Worm (Caenorhabditis elegans) whole organism, mixed stage, embryonic: ENCODE measurements around the gene lgc-56.

ENCODE experiments used
- M03D4.4 ChIP-seq: sonication (generic microtip); optimal IDR thresholded peaks from 2 replicates; lab custom pipeline; 2017; ENCODE audit warnings: mild to moderate bottlenecking, missing genetic modification characterization, missing compliant biosample characterization
- bed-3 ChIP-seq: fragments of 200-800 bp; sonication (Bioruptor generic); optimal IDR thresholded peaks from 3 replicates; lab custom pipeline; 2018; ENCODE audit warnings: mild to moderate bottlenecking, missing genetic modification characterization, moderate library complexity, missing compliant biosample characterization
- blmp-1 ChIP-seq: fragments of 150-350 bp; optimal IDR thresholded peaks from 2 replicates; lab custom pipeline; 2014; ENCODE audit warnings: missing biosample characterization, missing genetic modification characterization
- ceh-39 ChIP-seq: fragments of 150-350 bp; optimal IDR thresholded peaks from 2 replicates; lab custom pipeline; 2014; ENCODE audit warnings: missing biosample characterization, missing genetic modification characterization
- ceh-43 ChIP-seq: fragments of 200-800 bp; sonication (Bioruptor generic); optimal IDR thresholded peaks from 2 replicates; lab custom pipeline; 2018; ENCODE audit warnings: mild to moderate bottlenecking, missing genetic modification characterization, moderate library complexity, missing compliant biosample characterization
- ceh-83 ChIP-seq: fragments of 200-800 bp; sonication (Bioruptor generic); optimal IDR thresholded peaks from 2 replicates; lab custom pipeline; 2018; ENCODE audit warnings: mild to moderate bottlenecking, missing genetic modification characterization, missing compliant biosample characterization
- ces-1 ChIP-seq: fragments of 150-350 bp; optimal IDR thresholded peaks from 2 replicates; lab custom pipeline; 2014; ENCODE audit warnings: missing biosample characterization, missing genetic modification reagents, missing genetic modification characterization
- drap-1 ChIP-seq: fragments of 200-800 bp; sonication (Bioruptor generic); optimal IDR thresholded peaks from 3 replicates; lab custom pipeline; 2018; ENCODE audit warnings: mild to moderate bottlenecking, missing genetic modification characterization, missing compliant biosample characterization
- elt-1 ChIP-seq: sonication (generic microtip); optimal IDR thresholded peaks from 2 replicates; lab custom pipeline; 2017; ENCODE audit warnings: missing genetic modification characterization, mild to moderate bottlenecking, missing compliant biosample characterization, antibody characterized with exemption, moderate library complexity, borderline replicate concordance; ENCODE audit not compliant: insufficient read depth
- elt-3 ChIP-seq: fragments of 150-350 bp; optimal IDR thresholded peaks from 2 replicates; lab custom pipeline; 2014; ENCODE audit warnings: missing biosample characterization, missing genetic modification characterization
- flh-1 ChIP-seq: fragments of 200-800 bp; sonication (Bioruptor generic); optimal IDR thresholded peaks from 2 replicates; lab custom pipeline; 2018; ENCODE audit warnings: mild to moderate bottlenecking, missing genetic modification characterization, moderate library complexity, missing compliant biosample characterization
- ham-2 ChIP-seq: fragments of 200-800 bp; sonication (Bioruptor generic); optimal IDR thresholded peaks from 2 replicates; lab custom pipeline; 2018; ENCODE audit warnings: mild to moderate bottlenecking, missing genetic modification characterization, missing compliant biosample characterization
- hlh-1 ChIP-seq: fragments of 150-350 bp; optimal IDR thresholded peaks from 2 replicates; lab custom pipeline; 2014; ENCODE audit warnings: missing biosample characterization, missing genetic modification reagents, missing genetic modification characterization
- lin-13 ChIP-seq: fragments of 150-350 bp; optimal IDR thresholded peaks from 2 replicates; lab custom pipeline; 2014; ENCODE audit warnings: missing biosample characterization, missing genetic modification characterization
- lin-32 ChIP-seq: fragments of 200-800 bp; sonication (Bioruptor generic); optimal IDR thresholded peaks from 2 replicates; lab custom pipeline; 2018; ENCODE audit warnings: mild to moderate bottlenecking, missing genetic modification characterization, missing compliant biosample characterization
- lsy-2 ChIP-seq: fragments of 150-350 bp; optimal IDR thresholded peaks from 2 replicates; lab custom pipeline; 2014; ENCODE audit warnings: missing biosample characterization, missing genetic modification characterization
- mab-5 ChIP-seq: fragments of 150-350 bp; optimal IDR thresholded peaks from 2 replicates; lab custom pipeline; 2014; ENCODE audit warnings: missing biosample characterization, missing genetic modification characterization
- mep-1 ChIP-seq: fragments of 150-350 bp; optimal IDR thresholded peaks from 2 replicates; lab custom pipeline; 2017; ENCODE audit warnings: missing biosample characterization, missing genetic modification reagents, missing genetic modification characterization, inconsistent platforms
- mls-2 ChIP-seq: sonication (generic microtip); optimal IDR thresholded peaks from 2 replicates; lab custom pipeline; 2016; ENCODE audit warnings: mild to moderate bottlenecking, missing genetic modification characterization, moderate library complexity, missing compliant biosample characterization
- nhr-12 ChIP-seq: fragments of 150-350 bp; optimal IDR thresholded peaks from 2 replicates; lab custom pipeline; 2014; ENCODE audit warnings: missing biosample characterization, missing genetic modification characterization
- nhr-2 ChIP-seq: fragments of 150-350 bp; optimal IDR thresholded peaks from 2 replicates; lab custom pipeline; 2014; ENCODE audit warnings: missing biosample characterization, missing genetic modification characterization
- nhr-28 ChIP-seq: fragments of 150-350 bp; optimal IDR thresholded peaks from 2 replicates; lab custom pipeline; 2014; ENCODE audit warnings: missing biosample characterization, missing genetic modification characterization
- nhr-76 ChIP-seq: sonication (generic microtip); optimal IDR thresholded peaks from 2 replicates; lab custom pipeline; 2017; ENCODE audit warnings: missing biosample characterization, missing genetic modification characterization
- pha-4 ChIP-seq: fragments of 150-350 bp; optimal IDR thresholded peaks from 2 replicates; lab custom pipeline; 2018; ENCODE audit warnings: missing biosample characterization, missing genetic modification reagents, missing genetic modification characterization
- sem-2 ChIP-seq: fragments of 200-800 bp; sonication (Bioruptor generic); optimal IDR thresholded peaks from 2 replicates; lab custom pipeline; 2018; ENCODE audit warnings: mild to moderate bottlenecking, missing genetic modification characterization, missing compliant biosample characterization
- snpc-4 ChIP-seq: fragments of 150-350 bp; optimal IDR thresholded peaks from 2 replicates; lab custom pipeline; 2014; ENCODE audit warnings: missing biosample characterization, missing genetic modification characterization
- sptf-1 ChIP-seq: sonication (generic microtip); optimal IDR thresholded peaks from 2 replicates; lab custom pipeline; 2017; ENCODE audit warnings: mild to moderate bottlenecking, missing genetic modification characterization, moderate library complexity, missing compliant biosample characterization
- tbx-8 ChIP-seq: fragments of 200-800 bp; sonication (Bioruptor generic); optimal IDR thresholded peaks from 2 replicates; lab custom pipeline; 2018; ENCODE audit warnings: mild to moderate bottlenecking, missing genetic modification characterization, moderate library complexity, missing compliant biosample characterization
- unc-120 ChIP-seq: sonication (generic microtip); optimal IDR thresholded peaks from 2 replicates; lab custom pipeline; 2017; ENCODE audit warnings: missing genetic modification characterization, missing compliant biosample characterization; ENCODE audit not compliant: poor library complexity, severe bottlenecking
- unc-39 ChIP-seq: fragments of 150-350 bp; optimal IDR thresholded peaks from 2 replicates; lab custom pipeline; 2014; ENCODE audit warnings: missing biosample characterization, missing genetic modification characterization
- unc-62 ChIP-seq: fragments of 150-350 bp; optimal IDR thresholded peaks from 2 replicates; lab custom pipeline; 2014; ENCODE audit warnings: missing biosample characterization, missing genetic modification reagents, missing genetic modification characterization
- zip-8 ChIP-seq: fragments of 150-350 bp; optimal IDR thresholded peaks from 2 replicates; lab custom pipeline; 2014; ENCODE audit warnings: missing biosample characterization, missing genetic modification characterization
- ztf-11 ChIP-seq: fragments of 150-350 bp; optimal IDR thresholded peaks from 2 replicates; lab custom pipeline; 2014; ENCODE audit warnings: missing biosample characterization, missing genetic modification characterization

lgc-56 gene

DNA sequence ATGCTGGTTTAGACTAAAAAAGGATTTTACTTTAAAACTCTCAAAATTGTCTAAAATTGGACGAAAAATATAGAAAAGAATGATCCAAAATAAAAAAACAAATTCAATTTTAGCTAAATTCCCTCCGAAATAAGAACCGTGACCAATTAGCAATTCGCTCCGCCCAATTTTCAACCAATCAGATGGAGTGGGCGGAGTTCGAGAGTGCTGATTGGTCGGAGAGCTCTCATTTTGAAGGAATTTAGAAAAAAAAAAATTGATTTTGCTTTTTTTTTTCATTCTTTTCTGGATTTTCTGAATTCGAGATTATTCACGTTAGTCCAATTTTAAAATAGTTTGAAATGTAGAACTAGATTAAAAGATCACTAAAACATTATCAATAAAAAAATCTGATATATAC lies 31.1 kb upstream of the lgc-56 start:
- no peak for TF ChIP-seq ztf-11 (tag; lab: Kevin White, UChicago)
- no peak for TF ChIP-seq M03D4.4
- no peak for TF ChIP-seq mep-1 (tag; lab: Kevin White, UChicago)
- no peak for TF ChIP-seq nhr-76
- TF ChIP-seq unc-120 (tag; lab: Kevin White, UChicago) = no peak
- TF ChIP-seq hlh-1 (tag; lab: Kevin White, UChicago) = no peak
- TF ChIP-seq ham-2 = no peak
- no peak for TF ChIP-seq ceh-83 (GFP tag; lab: Kevin White, UChicago)
- no peak for TF ChIP-seq ces-1 (GFP tag; lab: Kevin White, UChicago)

DNA sequence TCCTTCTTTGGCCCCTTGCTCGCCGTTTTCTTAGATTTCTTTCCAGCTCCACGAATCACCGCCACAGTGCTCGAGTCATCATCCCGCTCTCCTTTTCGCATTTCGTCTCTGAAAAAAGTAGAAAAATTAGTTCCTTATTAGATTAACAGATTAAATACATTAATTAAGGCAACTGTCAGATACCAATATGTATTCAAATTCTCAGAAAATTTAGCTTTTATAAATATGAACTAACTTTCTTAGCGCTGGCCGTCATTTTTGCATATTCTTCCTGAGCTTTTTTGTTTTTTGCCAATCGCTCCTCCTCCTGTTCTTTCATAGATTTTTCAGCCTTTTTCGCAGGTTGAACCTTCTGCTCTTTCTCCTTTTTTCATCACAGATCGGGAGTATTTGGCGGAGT lies 30.5 kb upstream of the lgc-56 start, which contains the start of gene C04G6.6:
Gene C04G6.6 (minus strand): TSS at position 101 of the 400 bp plus-strand sequence.
- TF ChIP-seq ces-1 (GFP tag; lab: Kevin White, UChicago) (no peak), unc-62 (no peak), snpc-4 (no peak), hlh-1 (tag; lab: Kevin White, UChicago) (no peak), M03D4.4 (no peak), elt-3 (tag; lab: Kevin White, UChicago) (no peak), unc-39 (tag; lab: Kevin White, UChicago) (no peak), pha-4 (tag; lab: Kevin White, UChicago) (no peak), lin-32 (GFP tag; lab: Kevin White, UChicago) (no peak), drap-1 (GFP tag; lab: Kevin White, UChicago) (no peak), unc-120 (tag; lab: Kevin White, UChicago) (no peak), ceh-39 (tag; lab: Kevin White, UChicago) (no peak), nhr-28 (no peak), mls-2 (tag; lab: Kevin White, UChicago) (no peak), nhr-2 (tag; lab: Kevin White, UChicago) (no peak), ceh-83 (GFP tag; lab: Kevin White, UChicago) (no peak), flh-1 (GFP tag; lab: Kevin White, UChicago) (no peak), blmp-1 (tag; lab: Kevin White, UChicago) (no peak), nhr-12 (tag; lab: Kevin White, UChicago) (no peak), lsy-2 (tag; lab: Kevin White, UChicago) (no peak)

DNA sequence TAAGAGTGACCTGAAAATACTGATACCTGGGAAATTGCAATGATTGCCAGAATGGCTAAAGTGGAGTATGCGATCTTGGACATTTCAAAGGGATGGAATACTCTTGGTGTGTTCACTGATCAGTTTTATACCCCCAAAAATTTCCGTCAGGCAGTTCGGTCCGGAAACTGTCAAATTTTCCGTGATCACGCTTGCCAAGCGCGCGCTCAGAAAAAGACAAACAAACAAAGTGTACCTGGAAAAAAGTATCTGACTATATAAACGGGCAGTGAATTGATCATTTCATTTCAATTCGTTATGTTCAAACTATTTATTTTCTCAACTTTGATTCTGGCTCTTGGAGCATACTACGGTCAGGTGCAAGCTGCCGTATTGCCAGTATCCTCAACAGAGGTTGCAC lies 28.5 kb upstream of the lgc-56 start, which contains the start of the genes idpb-3 and idpb-1:
Gene idpb-3 (minus strand): TSS at position 101 of the 400 bp plus-strand sequence.
Gene idpb-1 (plus strand): TSS at position 284 of the 400 bp plus-strand sequence.
- no peak for TF ChIP-seq mls-2 (tag; lab: Kevin White, UChicago)
- TF ChIP-seq tbx-8 (GFP tag; lab: Kevin White, UChicago) = no peak
- TF ChIP-seq M03D4.4 = no peak

DNA sequence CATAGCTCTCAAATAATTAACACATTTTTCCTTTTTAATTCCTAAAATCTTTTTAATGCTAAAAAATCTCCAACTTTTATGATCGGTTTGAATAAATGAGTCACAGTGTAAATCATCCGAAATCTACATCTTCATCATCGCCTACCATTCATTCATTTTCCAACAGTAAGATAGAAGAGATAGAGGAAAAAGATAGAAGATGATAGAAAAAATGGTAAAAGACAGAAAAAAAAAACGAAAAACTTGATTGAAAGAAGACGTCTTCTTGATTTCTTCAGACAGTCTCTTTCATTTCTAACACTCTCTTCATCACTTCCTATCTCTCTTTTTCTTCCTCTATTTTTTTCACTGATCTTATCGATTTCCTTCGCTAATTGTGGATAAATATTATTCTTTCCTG lies 27.0 kb upstream of the lgc-56 start:
- TF ChIP-seq unc-120 (tag; lab: Kevin White, UChicago) (no peak), ces-1 (GFP tag; lab: Kevin White, UChicago) (no peak)
- TF ChIP-seq, all 35 proteins: peak for 0

DNA sequence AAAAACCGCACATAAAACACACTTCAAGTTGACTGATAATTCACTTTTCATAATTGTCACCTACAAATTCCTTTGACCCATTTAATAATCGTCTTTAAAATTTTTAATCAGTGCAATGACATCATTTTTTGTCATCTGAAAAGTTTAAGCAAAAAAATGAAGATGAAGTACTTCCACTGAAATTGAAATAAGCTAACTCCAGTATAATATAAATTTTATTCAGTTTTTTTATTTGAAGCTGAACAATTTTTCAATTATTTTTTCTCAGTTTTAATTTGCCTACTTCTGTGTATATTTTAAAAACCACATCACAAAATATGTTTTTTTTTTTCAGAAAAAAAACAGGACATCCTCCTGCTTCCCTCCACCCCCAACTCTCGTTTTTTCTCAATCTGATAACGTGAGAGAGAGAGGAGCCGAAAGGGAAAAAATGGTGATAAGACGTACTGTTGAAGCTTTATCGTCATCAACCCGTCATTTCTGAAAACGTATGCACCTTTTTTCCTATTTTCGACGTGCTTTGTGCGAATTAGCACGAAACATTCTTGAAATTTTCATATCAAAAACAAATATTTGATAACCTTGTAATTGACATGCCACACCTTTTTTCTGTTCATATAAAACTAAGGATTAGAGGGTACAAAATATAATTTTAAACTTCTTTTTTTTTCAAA lies 26.3 kb upstream of the lgc-56 start, which contains the start of the genes C04G6.11 and mpk-2:
Gene C04G6.11 (minus strand): TSS at position 51 of the 674 bp plus-strand sequence.
Gene mpk-2 (plus strand): TSS at position 335 of the 674 bp plus-strand sequence.
- TF ChIP-seq ham-2 = no peak
- TF ChIP-seq, all 35 proteins: peak for 0

- no peak for TF ChIP-seq snpc-4
- TF ChIP-seq ces-1 (GFP tag; lab: Kevin White, UChicago) = no peak
- TF ChIP-seq nhr-28 = peak; percentile 86
- peak; percentile 36 for TF ChIP-seq pha-4 (tag; lab: Kevin White, UChicago)
- TF ChIP-seq lin-32 (GFP tag; lab: Kevin White, UChicago) = peak; percentile 99
- peak; percentile 83 for TF ChIP-seq unc-62
- TF ChIP-seq mab-5 = no peak
- no peak for TF ChIP-seq ceh-39 (tag; lab: Kevin White, UChicago)
- peak; percentile 71 for TF ChIP-seq lsy-2 (tag; lab: Kevin White, UChicago)
- TF ChIP-seq unc-39 (tag; lab: Kevin White, UChicago) = peak; percentile 22
- TF ChIP-seq drap-1 (GFP tag; lab: Kevin White, UChicago) = peak; percentile 99
- TF ChIP-seq lin-13 (tag; lab: Kevin White, UChicago) = peak; percentile 64
- TF ChIP-seq bed-3 (GFP tag; lab: Kevin White, UChicago) = peak; percentile 93
- TF ChIP-seq elt-1 (tag; lab: Kevin White, UChicago) = peak; percentile 19
- peak; percentile 93 for TF ChIP-seq ceh-43
- peak; percentile 96 for TF ChIP-seq unc-120 (tag; lab: Kevin White, UChicago)
- peak; percentile 98 for TF ChIP-seq ceh-83 (GFP tag; lab: Kevin White, UChicago)
- peak; percentile 98 for TF ChIP-seq M03D4.4
- TF ChIP-seq nhr-2 (tag; lab: Kevin White, UChicago) = no peak
- TF ChIP-seq ham-2 = peak; percentile 95
- no peak for TF ChIP-seq zip-8
- TF ChIP-seq flh-1 (GFP tag; lab: Kevin White, UChicago) = peak; percentile 93
- peak; percentile 99 for TF ChIP-seq sptf-1 (tag; lab: Kevin White, UChicago)
- TF ChIP-seq hlh-1 (tag; lab: Kevin White, UChicago) = peak; percentile 83
- TF ChIP-seq sem-2 = peak; percentile 94
- TF ChIP-seq elt-3 (tag; lab: Kevin White, UChicago) = peak; percentile 40
- peak; percentile 22 for TF ChIP-seq nhr-76
- TF ChIP-seq blmp-1 (tag; lab: Kevin White, UChicago) = peak; percentile 11
- TF ChIP-seq ztf-11 (tag; lab: Kevin White, UChicago) = peak; percentile 80
- peak; percentile 72 for TF ChIP-seq nhr-12 (tag; lab: Kevin White, UChicago)
These were observed 25.2 kb upstream of the lgc-56 start for ce11 chrII:5105020-5105419.
